Worm (Caenorhabditis elegans): ENCODE results near the gene lgc-47.

DNA sequence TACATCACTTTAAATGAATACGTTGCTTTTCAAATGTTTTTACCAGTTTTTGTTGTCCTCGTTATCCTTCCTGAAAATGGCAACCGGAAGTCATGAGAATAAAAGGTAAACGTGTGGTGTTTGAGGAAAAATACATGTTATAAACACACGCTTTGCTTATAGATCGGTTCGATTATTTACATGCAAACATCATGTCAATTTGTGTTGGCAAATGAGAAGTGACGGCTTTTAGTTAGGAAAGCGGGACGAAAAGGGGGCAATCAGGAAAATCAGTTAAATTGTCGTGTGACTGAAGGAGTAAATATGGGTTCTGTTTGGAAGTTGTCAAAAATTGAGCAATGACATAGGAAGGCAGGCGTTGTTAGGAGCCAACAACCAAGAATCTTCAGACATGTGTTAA, 23.8 kb upstream of the lgc-47 start, which contains the start of gene rrc-1:
- TF ChIP-seq pqm-1 (tag; optimal IDR thresholded peaks at IDR 0.05) (no peak), nhr-237 (tag; optimal IDR thresholded peaks at IDR 0.05) (no peak), rnt-1 (tag; optimal IDR thresholded peaks at IDR 0.05) (no peak), sox-4 (tag; optimal IDR thresholded peaks at IDR 0.05) (no peak), C16A3.4 (tag; optimal IDR thresholded peaks at IDR 0.05) (no peak), swsn-7 (tag; optimal IDR thresholded peaks at IDR 0.05) (no peak), nhr-20 (tag; optimal IDR thresholded peaks at IDR 0.05) (no peak)

All from whole organism, L1 larva.